Worm (Caenorhabditis elegans): Measurements from ENCODE around the gene Y51H4A.937.

Y51H4A.937 gene

ce11 chrIV:16526038-16526437, 2.4 kb upstream of the Y51H4A.937 start, which contains the start of gene Y51H4A.5:
Gene Y51H4A.5, minus strand, starts transcription at chrIV:16526138.
- no peak for TF ChIP-seq ztf-23 (GFP tag; IDR thresholded peaks at IDR 0.05)
- no peak for TF ChIP-seq tab-1 (GFP tag; IDR thresholded peaks at IDR 0.05)
- no peak for TF ChIP-seq ztf-29 (GFP tag; IDR thresholded peaks at IDR 0.05)
- TF ChIP-seq klf-2 (GFP tag; conservative IDR thresholded peaks at IDR 0.05) = no peak
- no peak for TF ChIP-seq flt-1 (GFP tag; IDR thresholded peaks at IDR 0.05)
- no peak for TF ChIP-seq med-1 (GFP tag; optimal IDR thresholded peaks at IDR 0.05; ENCODE audit: insufficient read depth)
- TF ChIP-seq cog-1 (tag; optimal IDR thresholded peaks at IDR 0.05) = no peak
- no peak for TF ChIP-seq ref-1 (GFP tag; conservative IDR thresholded peaks at IDR 0.05)
- no peak for TF ChIP-seq T22C8.4 (GFP tag; IDR thresholded peaks at IDR 0.05)

- TF ChIP-seq cog-1 (tag; optimal IDR thresholded peaks at IDR 0.05) = no peak
- TF ChIP-seq ztf-23 (GFP tag; IDR thresholded peaks at IDR 0.05) = no peak
- no peak for TF ChIP-seq ref-1 (GFP tag; conservative IDR thresholded peaks at IDR 0.05)
- no peak for TF ChIP-seq med-1 (GFP tag; optimal IDR thresholded peaks at IDR 0.05; ENCODE audit: insufficient read depth)
- TF ChIP-seq tab-1 (GFP tag; IDR thresholded peaks at IDR 0.05) = no peak
- no peak for TF ChIP-seq flt-1 (GFP tag; IDR thresholded peaks at IDR 0.05)
- no peak for TF ChIP-seq ztf-29 (GFP tag; IDR thresholded peaks at IDR 0.05)
Observed at ce11 chrIV:16533361-16533760, 4.9 kb downstream of the Y51H4A.937 start, which contains the start of gene Y51H4A.6. Gene Y51H4A.6, plus strand, starts transcription at chrIV:16533661.

ce11 chrIV:16534900-16535299, 6.4 kb downstream of the Y51H4A.937 start:
- TF ChIP-seq ref-1 (GFP tag; conservative IDR thresholded peaks at IDR 0.05) (no peak), cog-1 (tag; optimal IDR thresholded peaks at IDR 0.05) (no peak), tab-1 (GFP tag; IDR thresholded peaks at IDR 0.05) (no peak)

ce11 chrIV:16540540-16540939, 12.1 kb downstream of the Y51H4A.937 start:
- TF ChIP-seq flt-1 (GFP tag; IDR thresholded peaks at IDR 0.05) (no peak), T22C8.4 (GFP tag; IDR thresholded peaks at IDR 0.05) (no peak), tab-1 (GFP tag; IDR thresholded peaks at IDR 0.05) (no peak), ztf-23 (GFP tag; IDR thresholded peaks at IDR 0.05) (no peak), klf-2 (GFP tag; conservative IDR thresholded peaks at IDR 0.05) (no peak)

ce11 chrIV:16542649-16543048, 14.2 kb downstream of the Y51H4A.937 start, which contains the start of gene uroc-1:
Gene uroc-1, minus strand, starts transcription at chrIV:16542749.
- TF ChIP-seq ref-1 (GFP tag; conservative IDR thresholded peaks at IDR 0.05) = no peak
- no peak for TF ChIP-seq med-1 (GFP tag; optimal IDR thresholded peaks at IDR 0.05; ENCODE audit: insufficient read depth)
- TF ChIP-seq T22C8.4 (GFP tag; IDR thresholded peaks at IDR 0.05) = no peak
- TF ChIP-seq tab-1 (GFP tag; IDR thresholded peaks at IDR 0.05) = no peak
- TF ChIP-seq ztf-23 (GFP tag; IDR thresholded peaks at IDR 0.05) = no peak
- TF ChIP-seq flt-1 (GFP tag; IDR thresholded peaks at IDR 0.05) = no peak
- no peak for TF ChIP-seq ztf-29 (GFP tag; IDR thresholded peaks at IDR 0.05)
- TF ChIP-seq klf-2 (GFP tag; conservative IDR thresholded peaks at IDR 0.05) = no peak
- no peak for TF ChIP-seq cog-1 (tag; optimal IDR thresholded peaks at IDR 0.05)

- TF ChIP-seq klf-2 (GFP tag; conservative IDR thresholded peaks at IDR 0.05) (no peak), ztf-23 (GFP tag; IDR thresholded peaks at IDR 0.05) (no peak), ref-1 (GFP tag; conservative IDR thresholded peaks at IDR 0.05) (no peak)
Observed at ce11 chrIV:16551457-16551856, 23.0 kb downstream of the Y51H4A.937 start.

ce11 chrIV:16560971-16561370, 32.5 kb downstream of the Y51H4A.937 start:
- no peak for TF ChIP-seq flt-1 (GFP tag; IDR thresholded peaks at IDR 0.05)
- TF ChIP-seq med-1 (GFP tag; optimal IDR thresholded peaks at IDR 0.05; ENCODE audit: insufficient read depth) = no peak
- no peak for TF ChIP-seq ztf-29 (GFP tag; IDR thresholded peaks at IDR 0.05)
- no peak for TF ChIP-seq ref-1 (GFP tag; conservative IDR thresholded peaks at IDR 0.05)
- TF ChIP-seq cog-1 (tag; optimal IDR thresholded peaks at IDR 0.05) = no peak
- TF ChIP-seq T22C8.4 (GFP tag; IDR thresholded peaks at IDR 0.05) = no peak
- TF ChIP-seq klf-2 (GFP tag; conservative IDR thresholded peaks at IDR 0.05) = no peak
- no peak for TF ChIP-seq ztf-23 (GFP tag; IDR thresholded peaks at IDR 0.05)
- TF ChIP-seq tab-1 (GFP tag; IDR thresholded peaks at IDR 0.05) = no peak

ce11 chrIV:16578449-16578848, 50.0 kb downstream of the Y51H4A.937 start, which contains the start of gene Y51H4A.8:
Gene Y51H4A.8, minus strand, starts transcription at chrIV:16578549.
- TF ChIP-seq ztf-23 (GFP tag; IDR thresholded peaks at IDR 0.05) = 0 out of 2 replicates have a peak, but pooled peaks have one; percentile 26
- TF ChIP-seq klf-2 (GFP tag; conservative IDR thresholded peaks at IDR 0.05) = no peak
- TF ChIP-seq med-1 (GFP tag; optimal IDR thresholded peaks at IDR 0.05; ENCODE audit: insufficient read depth) = no peak

Data from whole organism, midembryonic.